ENCODE assay signal across 1 fruit fly cellular context in the genomic region with DNA sequence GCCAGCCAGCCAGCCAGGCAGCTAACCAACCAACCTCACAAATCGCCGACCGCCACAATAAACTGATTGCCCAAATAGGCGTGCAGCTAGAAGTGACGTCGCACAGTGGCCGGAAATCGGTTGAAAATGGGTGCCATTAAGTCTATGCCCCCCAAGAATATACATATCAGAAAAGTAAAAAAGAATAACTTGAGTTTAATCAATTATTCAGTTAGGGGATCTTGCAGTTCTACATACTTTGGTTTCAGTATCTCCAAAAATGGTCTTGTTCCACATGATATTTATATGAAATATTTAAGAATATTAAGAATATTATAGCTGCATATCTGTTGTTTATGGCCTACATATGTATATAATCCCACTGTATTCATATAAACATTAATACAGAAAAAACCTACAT.
TF ChIP-seq lines count a peak whose summit lies in the region.

No protein-coding gene starts in this region.

TF ChIP-seq in whole organism, embryonic, 481 proteins besides CTCF, POLR2A, EP300 and RAD21 (continued from another document and continues in another):
- TF ChIP-seq CG14860 (GFP tag; IDR thresholded peaks at IDR 0.05; lab: Robert Waterston, UW; ENCODE audit: partially characterized antibody) (no peak), tx (GFP tag; optimal IDR thresholded peaks at IDR 0.05; lab: Kevin White, UChicago) (no peak), CG13424 (tag; optimal IDR thresholded peaks at IDR 0.05; lab: Kevin White, UChicago) (peak; percentile 61), CG30431 (GFP tag; optimal IDR thresholded peaks at IDR 0.05; lab: Kevin White, UChicago) (no peak), lbe (GFP tag; optimal IDR thresholded peaks at IDR 0.05; lab: Kevin White, UChicago) (no peak), tap (tag; optimal IDR thresholded peaks at IDR 0.05; lab: Kevin White, UChicago) (no peak), Max (GFP tag; optimal IDR thresholded peaks at IDR 0.05; lab: Kevin White, UChicago) (no peak), CG34422 (GFP tag; IDR thresholded peaks at IDR 0.05; lab: Robert Waterston, UW) (no peak), Hr3 (GFP tag; optimal IDR thresholded peaks at IDR 0.05; lab: Kevin White, UChicago) (peak; percentile 16), exex (tag; optimal IDR thresholded peaks at IDR 0.05; lab: Kevin White, UChicago) (peak; percentile 26), CG4404 (GFP tag; IDR thresholded peaks at IDR 0.05; lab: Robert Waterston, UW) (no peak), CG3847 (GFP tag; IDR thresholded peaks at IDR 0.05; lab: Robert Waterston, UW) (peak; percentile 48), ems (GFP tag; optimal IDR thresholded peaks at IDR 0.05; lab: Kevin White, UChicago) (no peak), CG17361 (GFP tag; IDR thresholded peaks at IDR 0.05; lab: Robert Waterston, UW) (0 out of 3 replicates have a peak, but pooled peaks have one; percentile 14), CG8765 (GFP tag; IDR thresholded peaks at IDR 0.05; lab: Robert Waterston, UW) (no peak), twi (tag; optimal IDR thresholded peaks at IDR 0.05; lab: Kevin White, UChicago) (no peak), CG1529 (GFP tag; optimal IDR thresholded peaks at IDR 0.05; lab: Kevin White, UChicago) (no peak), inv (GFP tag; IDR thresholded peaks at IDR 0.05; lab: Robert Waterston, UW; ENCODE audit: partially characterized antibody) (no peak), psq (GFP tag; optimal IDR thresholded peaks at IDR 0.05; lab: Kevin White, UChicago) (no peak), ato (GFP tag; IDR thresholded peaks at IDR 0.05; lab: Robert Waterston, UW; ENCODE audit: partially characterized antibody) (no peak), aop (GFP tag; IDR thresholded peaks at IDR 0.05; lab: Robert Waterston, UW) (no peak), gfzf (GFP tag; optimal IDR thresholded peaks at IDR 0.05; lab: Kevin White, UChicago) (no peak), CG12219 (GFP tag; optimal IDR thresholded peaks at IDR 0.05; lab: Kevin White, UChicago) (peak; percentile 19), cwo (GFP tag; optimal IDR thresholded peaks at IDR 0.05; lab: Kevin White, UChicago) (peak; percentile 46), h (optimal IDR thresholded peaks at IDR 0.05; lab: Kevin White, UChicago) (no peak), sens (GFP tag; lab: Kevin White, UChicago) (peak; percentile 66), CG16779 (GFP tag; IDR thresholded peaks at IDR 0.05; lab: Robert Waterston, UW) (no peak), insv (GFP tag; optimal IDR thresholded peaks at IDR 0.05; lab: Kevin White, UChicago) (no peak), CG12942 (GFP tag; optimal IDR thresholded peaks at IDR 0.05; lab: Kevin White, UChicago) (no peak), ind (GFP tag; optimal IDR thresholded peaks at IDR 0.05; lab: Kevin White, UChicago) (peak; percentile 29), CG10462 (GFP tag; optimal IDR thresholded peaks at IDR 0.05; lab: Kevin White, UChicago) (no peak), CG17829 (tag; optimal IDR thresholded peaks at IDR 0.05; lab: Kevin White, UChicago) (no peak), Rfx (GFP tag; IDR thresholded peaks at IDR 0.05; lab: Robert Waterston, UW) (peak; percentile 58), Abd-B (GFP tag; optimal IDR thresholded peaks at IDR 0.05; lab: Kevin White, UChicago) (peak; percentile 43), CG17359 (tag; optimal IDR thresholded peaks at IDR 0.05; lab: Kevin White, UChicago) (peak; percentile 37), sc (optimal IDR thresholded peaks at IDR 0.05; lab: Kevin White, UChicago) (no peak), sc (GFP tag; optimal IDR thresholded peaks at IDR 0.05; lab: Kevin White, UChicago) (no peak), CG42726 (GFP tag; IDR thresholded peaks at IDR 0.05; lab: Robert Waterston, UW; ENCODE audit: partially characterized antibody) (no peak), B-H2 (GFP tag; optimal IDR thresholded peaks at IDR 0.05; lab: Kevin White, UChicago) (peak; percentile 18), CG14710 (tag; optimal IDR thresholded peaks at IDR 0.05; lab: Kevin White, UChicago) (no peak), zfh1 (GFP tag; IDR thresholded peaks at IDR 0.05; lab: Robert Waterston, UW) (no peak), cas (GFP tag; IDR thresholded peaks at IDR 0.05; lab: Robert Waterston, UW) (no peak), dimm (GFP tag; IDR thresholded peaks at IDR 0.05; lab: Robert Waterston, UW) (no peak), CG7786 (GFP tag; optimal IDR thresholded peaks at IDR 0.05; lab: Kevin White, UChicago) (no peak), tll (GFP tag; optimal IDR thresholded peaks at IDR 0.05; lab: Kevin White, UChicago) (no peak), Atf-2 (GFP tag; optimal IDR thresholded peaks at IDR 0.05; lab: Kevin White, UChicago) (no peak), Mes4 (GFP tag; optimal IDR thresholded peaks at IDR 0.05; lab: Kevin White, UChicago) (no peak), MESR4 (GFP tag; optimal IDR thresholded peaks at IDR 0.05; lab: Kevin White, UChicago) (no peak), zfh2 (GFP tag; optimal IDR thresholded peaks at IDR 0.05; lab: Kevin White, UChicago) (peak; percentile 17), Spps (tag; optimal IDR thresholded peaks at IDR 0.05; lab: Kevin White, UChicago) (no peak), Dref (GFP tag; IDR thresholded peaks at IDR 0.05; lab: Robert Waterston, UW) (no peak), CG6654 (GFP tag; optimal IDR thresholded peaks at IDR 0.05; lab: Kevin White, UChicago) (no peak), otp (GFP tag; IDR thresholded peaks at IDR 0.05; lab: Robert Waterston, UW) (no peak), CG10543 (GFP tag; optimal IDR thresholded peaks at IDR 0.05; lab: Kevin White, UChicago) (peak; percentile 76), CG14014 (GFP tag; IDR thresholded peaks at IDR 0.05; lab: Robert Waterston, UW) (no peak), nau (GFP tag; optimal IDR thresholded peaks at IDR 0.05; lab: Kevin White, UChicago) (no peak), Mrtf (GFP tag; IDR thresholded peaks at IDR 0.05; lab: Robert Waterston, UW) (no peak), CrebB (tag; optimal IDR thresholded peaks at IDR 0.05; lab: Kevin White, UChicago) (no peak), Six4 (GFP tag; optimal IDR thresholded peaks at IDR 0.05; lab: Kevin White, UChicago) (no peak), crc (GFP tag; optimal IDR thresholded peaks at IDR 0.05; lab: Kevin White, UChicago) (no peak), CG17186 (GFP tag; optimal IDR thresholded peaks at IDR 0.05; lab: Kevin White, UChicago) (no peak), CG15011 (GFP tag; optimal IDR thresholded peaks at IDR 0.05; lab: Kevin White, UChicago) (no peak), her (GFP tag; optimal IDR thresholded peaks at IDR 0.05; lab: Kevin White, UChicago) (no peak), CG2678 (tag; optimal IDR thresholded peaks at IDR 0.05; lab: Kevin White, UChicago) (peak; percentile 70), Nf-YB (GFP tag; optimal IDR thresholded peaks at IDR 0.05; lab: Kevin White, UChicago) (no peak), dm (GFP tag; optimal IDR thresholded peaks at IDR 0.05; lab: Kevin White, UChicago) (no peak), Bteb2 (GFP tag; optimal IDR thresholded peaks at IDR 0.05; lab: Kevin White, UChicago) (no peak), Oaz (GFP tag; IDR thresholded peaks at IDR 0.05; lab: Robert Waterston, UW) (0 out of 2 replicates have a peak, but pooled peaks have one; percentile 10), CG2875 (GFP tag; optimal IDR thresholded peaks at IDR 0.05; lab: Kevin White, UChicago) (no peak), corto (GFP tag; optimal IDR thresholded peaks at IDR 0.05; lab: Kevin White, UChicago) (no peak), Xbp1 (GFP tag; optimal IDR thresholded peaks at IDR 0.05; lab: Kevin White, UChicago) (peak; percentile 33), Lhr (GFP tag; optimal IDR thresholded peaks at IDR 0.05; lab: Kevin White, UChicago) (no peak), Nf-YA (GFP tag; IDR thresholded peaks at IDR 0.05; lab: Robert Waterston, UW) (no peak), CG31388 (GFP tag; optimal IDR thresholded peaks at IDR 0.05; lab: Kevin White, UChicago) (no peak), crol (GFP tag; IDR thresholded peaks at IDR 0.05; lab: Robert Waterston, UW) (no peak), unc-4 (GFP tag; IDR thresholded peaks at IDR 0.05; lab: Robert Waterston, UW; ENCODE audit: partially characterized antibody) (no peak), ssp (GFP tag; IDR thresholded peaks at IDR 0.05; lab: Robert Waterston, UW) (no peak), grau (tag; optimal IDR thresholded peaks at IDR 0.05; lab: Kevin White, UChicago) (peak; percentile 67), NC2α (GFP tag; optimal IDR thresholded peaks at IDR 0.05; lab: Kevin White, UChicago) (no peak), al (GFP tag; IDR thresholded peaks at IDR 0.05; lab: Robert Waterston, UW) (no peak), ase (GFP tag; IDR thresholded peaks at IDR 0.05; lab: Robert Waterston, UW) (no peak), rib (GFP tag; IDR thresholded peaks at IDR 0.05; lab: Robert Waterston, UW) (no peak), Hr78 (GFP tag; optimal IDR thresholded peaks at IDR 0.05; lab: Kevin White, UChicago) (no peak), CG10209 (GFP tag; optimal IDR thresholded peaks at IDR 0.05; lab: Kevin White, UChicago) (peak; percentile 65), CG14441 (GFP tag; IDR thresholded peaks at IDR 0.05; lab: Robert Waterston, UW) (no peak), CoRest (tag; optimal IDR thresholded peaks at IDR 0.05; lab: Kevin White, UChicago) (peak; percentile 54), H2.0 (GFP tag; IDR thresholded peaks at IDR 0.05; lab: Robert Waterston, UW) (0 out of 2 replicates have a peak, but pooled peaks have one; percentile 17), CG1233 (GFP tag; optimal IDR thresholded peaks at IDR 0.05; lab: Kevin White, UChicago) (no peak), CG2116 (GFP tag; optimal IDR thresholded peaks at IDR 0.05; lab: Kevin White, UChicago) (no peak), CG5245 (GFP tag; optimal IDR thresholded peaks at IDR 0.05; lab: Kevin White, UChicago) (no peak), Atf3 (GFP tag; optimal IDR thresholded peaks at IDR 0.05; lab: Kevin White, UChicago) (no peak), CG18619 (GFP tag; optimal IDR thresholded peaks at IDR 0.05; lab: Kevin White, UChicago) (peak; percentile 37), trem (tag; optimal IDR thresholded peaks at IDR 0.05; lab: Kevin White, UChicago) (no peak), phol (tag; optimal IDR thresholded peaks at IDR 0.05; lab: Kevin White, UChicago) (peak; percentile 48), Myb (GFP tag; optimal IDR thresholded peaks at IDR 0.05; lab: Kevin White, UChicago) (no peak), Nf-YC (tag; optimal IDR thresholded peaks at IDR 0.05; lab: Kevin White, UChicago) (peak; percentile 35), CG6854 (GFP tag; optimal IDR thresholded peaks at IDR 0.05; lab: Kevin White, UChicago) (peak; percentile 24), Hr39 (optimal IDR thresholded peaks at IDR 0.05; lab: Kevin White, UChicago) (no peak), CG7839 (tag; optimal IDR thresholded peaks at IDR 0.05; lab: Kevin White, UChicago) (peak; percentile 20), CG13775 (GFP tag; optimal IDR thresholded peaks at IDR 0.05; lab: Kevin White, UChicago) (peak; percentile 26), gcm2 (GFP tag; optimal IDR thresholded peaks at IDR 0.05; lab: Kevin White, UChicago) (no peak), BtbVII (GFP tag; optimal IDR thresholded peaks at IDR 0.05; lab: Kevin White, UChicago) (peak; percentile 62), CG2120 (GFP tag; optimal IDR thresholded peaks at IDR 0.05; lab: Kevin White, UChicago) (peak; percentile 40), zen2 (GFP tag; IDR thresholded peaks at IDR 0.05; lab: Robert Waterston, UW; ENCODE audit: partially characterized antibody) (no peak), CG1602 (GFP tag; optimal IDR thresholded peaks at IDR 0.05; lab: Kevin White, UChicago) (no peak), sim (GFP tag; IDR thresholded peaks at IDR 0.05; lab: Robert Waterston, UW) (no peak), Trl (optimal IDR thresholded peaks at IDR 0.05; lab: Kevin White, UChicago) (no peak), Trl (GFP tag; optimal IDR thresholded peaks at IDR 0.05; lab: Kevin White, UChicago) (no peak), Blimp-1 (GFP tag; optimal IDR thresholded peaks at IDR 0.05; lab: Kevin White, UChicago) (no peak), lola (GFP tag; optimal IDR thresholded peaks at IDR 0.05; lab: Kevin White, UChicago) (no peak), CG11560 (tag; IDR thresholded peaks at IDR 0.05; lab: Robert Waterston, UW) (no peak; the same call in 2 of the 3 replicates), br (optimal IDR thresholded peaks at IDR 0.05; lab: Kevin White, UChicago) (no peak), Chrac-16 (GFP tag; optimal IDR thresholded peaks at IDR 0.05; lab: Kevin White, UChicago) (peak; percentile 15), en (GFP tag; optimal IDR thresholded peaks at IDR 0.05; lab: Kevin White, UChicago) (no peak), PHDP (tag; optimal IDR thresholded peaks at IDR 0.05; lab: Kevin White, UChicago) (peak; percentile 64), HLH3B (GFP tag; IDR thresholded peaks at IDR 0.05; lab: Robert Waterston, UW) (peak; percentile 10; the same call in 1 of the 2 replicates), Hmr (GFP tag; optimal IDR thresholded peaks at IDR 0.05; lab: Kevin White, UChicago) (peak; percentile 49), sob (GFP tag; IDR thresholded peaks at IDR 0.05; lab: Robert Waterston, UW) (no peak), gcm (GFP tag; optimal IDR thresholded peaks at IDR 0.05; lab: Kevin White, UChicago) (no peak), CG18011 (GFP tag; optimal IDR thresholded peaks at IDR 0.05; lab: Kevin White, UChicago) (peak; percentile 6), CG10959 (GFP tag; IDR thresholded peaks at IDR 0.05; lab: Robert Waterston, UW) (no peak), sd (tag; optimal IDR thresholded peaks at IDR 0.05; lab: Kevin White, UChicago) (peak; percentile 20), dmrt11E (tag; optimal IDR thresholded peaks at IDR 0.05; lab: Kevin White, UChicago) (no peak), peb (GFP tag; IDR thresholded peaks at IDR 0.05; lab: Robert Waterston, UW) (no peak), Dip3 (GFP tag; optimal IDR thresholded peaks at IDR 0.05; lab: Kevin White, UChicago) (peak; percentile 10), CG12744 (GFP tag; optimal IDR thresholded peaks at IDR 0.05; lab: Kevin White, UChicago) (no peak), CG9727 (GFP tag; optimal IDR thresholded peaks at IDR 0.05; lab: Kevin White, UChicago) (no peak), shn (GFP tag; optimal IDR thresholded peaks at IDR 0.05; lab: Kevin White, UChicago) (no peak), oc (tag; optimal IDR thresholded peaks at IDR 0.05; lab: Kevin White, UChicago) (no peak), Elba2 (GFP tag; optimal IDR thresholded peaks at IDR 0.05; lab: Kevin White, UChicago) (no peak), CG10267 (tag; optimal IDR thresholded peaks at IDR 0.05; lab: Kevin White, UChicago) (peak; percentile 6), Fer3 (tag; optimal IDR thresholded peaks at IDR 0.05; lab: Kevin White, UChicago) (peak; percentile 43), gce (GFP tag; IDR thresholded peaks at IDR 0.05; lab: Robert Waterston, UW) (no peak)
